Fruit fly (Drosophila melanogaster): ENCODE measurements around the gene Hira.

Hira gene

dm6 chrX:7706398-7707349 lies 15.2 kb upstream of the Hira start (continued):
- TF ChIP-seq gcm (GFP tag; optimal IDR thresholded peaks at IDR 0.05) (peak; percentile 97), B-H1 (GFP tag; IDR thresholded peaks at IDR 0.05) (peak; percentile 97), tio (GFP tag; optimal IDR thresholded peaks at IDR 0.05) (peak; percentile 87), cas (GFP tag; IDR thresholded peaks at IDR 0.05) (peak; percentile 97), eyg (GFP tag; optimal IDR thresholded peaks at IDR 0.05) (peak; percentile 69), ap (GFP tag; IDR thresholded peaks at IDR 0.05) (peak; percentile 97), CG10274 (GFP tag; optimal IDR thresholded peaks at IDR 0.05) (peak; percentile 85), esg (GFP tag; conservative IDR thresholded peaks at IDR 0.05) (peak; percentile 98), CG2202 (tag; optimal IDR thresholded peaks at IDR 0.05) (peak; percentile 92), sc (optimal IDR thresholded peaks at IDR 0.05) (no peak), sc (GFP tag; optimal IDR thresholded peaks at IDR 0.05) (peak; percentile 90), MESR4 (GFP tag; optimal IDR thresholded peaks at IDR 0.05) (peak; percentile 73), Hmx (GFP tag; optimal IDR thresholded peaks at IDR 0.05) (peak; percentile 31), Six4 (GFP tag; optimal IDR thresholded peaks at IDR 0.05) (peak; percentile 97), Fer2 (tag; optimal IDR thresholded peaks at IDR 0.05) (peak; percentile 99), D (optimal IDR thresholded peaks at IDR 0.05) (no peak), D (GFP tag; optimal IDR thresholded peaks at IDR 0.05) (peak; percentile 93), nau (GFP tag; optimal IDR thresholded peaks at IDR 0.05) (peak; percentile 90), onecut (GFP tag; IDR thresholded peaks at IDR 0.05) (peak; percentile 94), Oli (tag; optimal IDR thresholded peaks at IDR 0.05) (peak; percentile 98), sim (GFP tag; IDR thresholded peaks at IDR 0.05) (peak; percentile 95), dati (GFP tag; IDR thresholded peaks at IDR 0.05) (peak; percentile 95), mam (GFP tag; optimal IDR thresholded peaks at IDR 0.05) (peak; percentile 71), grau (tag; optimal IDR thresholded peaks at IDR 0.05) (peak; percentile 100), Rx (GFP tag; IDR thresholded peaks at IDR 0.05) (peak; percentile 94), CG2116 (GFP tag; optimal IDR thresholded peaks at IDR 0.05) (peak; percentile 73), CG12942 (GFP tag; optimal IDR thresholded peaks at IDR 0.05) (peak; percentile 95), maf-S (GFP tag; optimal IDR thresholded peaks at IDR 0.05) (peak; percentile 40), Poxn (GFP tag; IDR thresholded peaks at IDR 0.05) (peak; percentile 94), sens-2 (GFP tag; IDR thresholded peaks at IDR 0.05) (peak; percentile 95), lbe (GFP tag; optimal IDR thresholded peaks at IDR 0.05) (peak; percentile 96), Lpt (GFP tag; optimal IDR thresholded peaks at IDR 0.05) (no peak), CG2889 (GFP tag; IDR thresholded peaks at IDR 0.05) (peak; percentile 97), E2f1 (GFP tag; IDR thresholded peaks at IDR 0.05) (peak; percentile 98), CG12744 (GFP tag; optimal IDR thresholded peaks at IDR 0.05) (peak; percentile 76), wdn (GFP tag; IDR thresholded peaks at IDR 0.05) (peak; percentile 98), Dip3 (GFP tag; optimal IDR thresholded peaks at IDR 0.05) (peak; percentile 82), tap (tag; optimal IDR thresholded peaks at IDR 0.05) (peak; percentile 99), CG16779 (GFP tag; IDR thresholded peaks at IDR 0.05) (peak; percentile 97), CG11398 (GFP tag; optimal IDR thresholded peaks at IDR 0.05) (peak; percentile 48), Gug (GFP tag; IDR thresholded peaks at IDR 0.05) (peak; percentile 94), CG4360 (GFP tag; IDR thresholded peaks at IDR 0.05) (peak; percentile 86), sd (tag; optimal IDR thresholded peaks at IDR 0.05) (peak; percentile 94), MBD-R2 (GFP tag; IDR thresholded peaks at IDR 0.05) (peak; percentile 99), CG12769 (tag; optimal IDR thresholded peaks at IDR 0.05) (peak; percentile 98), ato (GFP tag; IDR thresholded peaks at IDR 0.05; ENCODE audit: partially characterized antibody) (no peak), CG13123 (GFP tag; optimal IDR thresholded peaks at IDR 0.05) (peak; percentile 92), pfk (GFP tag; optimal IDR thresholded peaks at IDR 0.05) (peak; percentile 77), inv (GFP tag; IDR thresholded peaks at IDR 0.05; ENCODE audit: partially characterized antibody) (no peak), CG14965 (GFP tag; optimal IDR thresholded peaks at IDR 0.05; ENCODE audit: borderline replicate concordance) (no peak)
